Worm (Caenorhabditis elegans): Measurements from ENCODE around the gene Y39A3A.3.

Y39A3A.3 gene

DNA sequence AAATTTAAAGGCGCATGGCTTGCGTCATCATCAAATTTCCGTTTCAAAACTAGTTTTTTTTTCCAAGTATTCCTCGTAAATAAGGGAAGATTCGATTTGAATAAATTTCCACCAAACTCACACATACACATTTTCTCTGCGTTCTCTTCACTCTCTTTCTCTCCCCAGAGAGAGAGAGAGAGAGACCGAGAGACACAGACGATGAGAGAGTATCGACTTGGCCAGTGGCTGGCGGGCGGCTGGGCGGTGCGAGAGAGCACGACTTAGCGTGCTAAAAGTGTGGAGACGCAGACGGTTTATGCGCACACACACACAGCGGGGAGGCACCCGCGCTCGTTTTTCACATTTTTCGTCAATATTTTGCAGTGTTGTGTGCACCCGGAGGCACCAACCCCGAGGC lies 32.7 kb upstream of the Y39A3A.3 start (continued):
- TF ChIP-seq B0261.1 (tag; optimal IDR thresholded peaks at IDR 0.05) (no peak), ceh-91 (GFP tag; IDR thresholded peaks at IDR 0.05) (no peak), C06A6.2 (GFP tag; conservative IDR thresholded peaks at IDR 0.05) (no peak), chd-7 (tag; optimal IDR thresholded peaks at IDR 0.05) (peak; percentile 75), F33H1.4 (GFP tag; IDR thresholded peaks at IDR 0.05) (no peak; the same call in 1 of the 2 replicates), madf-10 (tag; optimal IDR thresholded peaks at IDR 0.05) (peak; percentile 5), lin-26 (GFP tag; IDR thresholded peaks at IDR 0.05) (no peak), F37B4.10 (GFP tag; IDR thresholded peaks at IDR 0.05) (no peak), F39B2.1 (GFP tag; IDR thresholded peaks at IDR 0.05) (no peak), F57C9.4 (tag; optimal IDR thresholded peaks at IDR 0.05) (no peak), ccch-3 (GFP tag; optimal IDR thresholded peaks at IDR 0.05) (no peak), sdz-38 (tag; optimal IDR thresholded peaks at IDR 0.05) (no peak), ekl-4 (GFP tag; IDR thresholded peaks at IDR 0.05) (0 out of 2 replicates have a peak, but pooled peaks have one; percentile 31), dpl-1 (GFP tag; optimal IDR thresholded peaks at IDR 0.05) (no peak), nhr-27 (tag; optimal IDR thresholded peaks at IDR 0.05) (no peak), lin-35 (GFP tag; optimal IDR thresholded peaks at IDR 0.05) (peak in 1 of 3 experiments; percentile 15), ets-4 (GFP tag; optimal IDR thresholded peaks at IDR 0.05) (no peak), ZK185.1 (tag; optimal IDR thresholded peaks at IDR 0.05; ENCODE audit: poor library complexity, severe bottlenecking) (no peak), him-1 (tag; optimal IDR thresholded peaks at IDR 0.05) (no peak), sptf-2 (GFP tag; optimal IDR thresholded peaks at IDR 0.05) (no peak), ztf-6 (GFP tag; IDR thresholded peaks at IDR 0.05) (no peak), akir-1 (GFP tag; optimal IDR thresholded peaks at IDR 0.05) (no peak), nfya-1 (tag; optimal IDR thresholded peaks at IDR 0.05; ENCODE audit: borderline replicate concordance, insufficient read depth) (no peak), gei-17 (GFP tag; optimal IDR thresholded peaks at IDR 0.05) (no peak), bed-2 (GFP tag; IDR thresholded peaks at IDR 0.05) (0 out of 2 replicates have a peak, but pooled peaks have one; percentile 36), T26A5.8 (tag; optimal IDR thresholded peaks at IDR 0.05) (no peak), madf-6 (GFP tag; IDR thresholded peaks at IDR 0.05) (no peak), lsl-1 (GFP tag; optimal IDR thresholded peaks at IDR 0.05) (no peak), atf-7 (tag; optimal IDR thresholded peaks at IDR 0.05) (peak; percentile 16), hrde-1 (tag; optimal IDR thresholded peaks at IDR 0.05; ENCODE audit: borderline replicate concordance) (no peak), ceh-40 (GFP tag; IDR thresholded peaks at IDR 0.05) (no peak), Y95B8A.8 (GFP tag; IDR thresholded peaks at IDR 0.05) (no peak), cebp-2 (GFP tag; IDR thresholded peaks at IDR 0.05) (no peak), Y53F4B.3 (GFP tag; IDR thresholded peaks at IDR 0.05) (no peak), ceh-58 (GFP tag; IDR thresholded peaks at IDR 0.05) (no peak), F10E7.11 (tag; optimal IDR thresholded peaks at IDR 0.05) (no peak), somi-1 (GFP tag; optimal IDR thresholded peaks at IDR 0.05) (no peak), lag-1 (GFP tag; IDR thresholded peaks at IDR 0.05) (no peak), F57A8.1 (GFP tag; optimal IDR thresholded peaks at IDR 0.05) (no peak), ztf-28 (GFP tag; IDR thresholded peaks at IDR 0.05) (no peak), nhr-179 (tag; optimal IDR thresholded peaks at IDR 0.05) (no peak), efl-1 (GFP tag; optimal IDR thresholded peaks at IDR 0.05) (no peak), snpc-1.3 (tag; optimal IDR thresholded peaks at IDR 0.05; ENCODE audit: insufficient read depth) (no peak), aptf-2 (GFP tag; conservative IDR thresholded peaks at IDR 0.05) (no peak), T07F8.4 (tag; optimal IDR thresholded peaks at IDR 0.05) (no peak), dpff-1 (tag; optimal IDR thresholded peaks at IDR 0.05) (no peak), attf-5 (GFP tag; optimal IDR thresholded peaks at IDR 0.05) (peak; percentile 80), D2030.7 (GFP tag; IDR thresholded peaks at IDR 0.05) (no peak), B0035.1 (tag; optimal IDR thresholded peaks at IDR 0.05) (no peak), sea-2 (GFP tag; IDR thresholded peaks at IDR 0.05) (no peak)
